Fruit fly (Drosophila melanogaster) Kc167 (cell line): ENCODE measurements around the gene Vps45.

Experiments used
- insv ChIP-seq: fragments of >200 bp; optimal IDR thresholded peaks from 3 replicates; lab custom pipeline; 2018; ENCODE audit warnings: missing external identifiers
- psq ChIP-seq: fragments of >200 bp; optimal IDR thresholded peaks from 2 replicates; lab custom pipeline; 2017; ENCODE audit warnings: missing external identifiers

dm6 chr3R:9581089-9581520, 17.4 kb downstream of the Vps45 start, which contains the start of gene CG8301:
- TF ChIP-seq insv (lab: Kevin White, UChicago) (no peak), psq (no peak)
